Fruit fly (Drosophila melanogaster) whole organism, embryonic: ENCODE results near the gene CG2652.

Source experiments
- Antp ChIP-seq: fragments of 200-800 bp; sonication (Bioruptor generic); optimal IDR thresholded peaks from 3 replicates; lab custom pipeline; 2016; ENCODE audit warnings: missing biosample characterization, missing genetic modification characterization
- Bgb ChIP-seq: fragments of 200-800 bp; sonication (Bioruptor generic); IDR thresholded peaks from 2 replicates; pipeline ENCODE4 v1.3.6; 2022; ENCODE audit warnings: missing biosample characterization, missing genetic modification characterization; ENCODE audit not compliant: partially characterized antibody
- CG10147 ChIP-seq: fragments of 200-800 bp; sonication (Bioruptor generic); optimal IDR thresholded peaks from 2 replicates; lab custom pipeline; 2019; ENCODE audit warnings: missing biosample characterization, mild to moderate bottlenecking, missing genetic modification characterization, moderate library complexity
- CG10959 ChIP-seq: fragments of 200-800 bp; sonication (Bioruptor generic); IDR thresholded peaks from 2 replicates; pipeline ENCODE4 v1.3.6; 2022; ENCODE audit warnings: missing biosample characterization, missing genetic modification characterization
- CG11247 ChIP-seq: fragments of 200-800 bp; sonication (Bioruptor generic); IDR thresholded peaks from 2 replicates; pipeline ENCODE4 v1.3.6; 2022; ENCODE audit warnings: missing biosample characterization, missing genetic modification characterization
- CG14860 ChIP-seq: fragments of 200-800 bp; sonication (Bioruptor generic); IDR thresholded peaks from 3 replicates; pipeline ENCODE4 v1.3.6; 2022; ENCODE audit warnings: missing biosample characterization, missing genetic modification characterization; ENCODE audit not compliant: partially characterized antibody
- CG15514 ChIP-seq: fragments of 200-800 bp; sonication (Bioruptor generic); optimal IDR thresholded peaks from 3 replicates; lab custom pipeline; 2017; ENCODE audit warnings: missing biosample characterization, missing genetic modification characterization, mild to moderate bottlenecking, moderate library complexity, missing genetic modification reagents
- CG16813 ChIP-seq: fragments of 200-800 bp; sonication (Bioruptor generic); IDR thresholded peaks from 3 replicates; pipeline ENCODE4 v1.3.6; 2022; ENCODE audit warnings: missing biosample characterization, missing genetic modification characterization; ENCODE audit not compliant: partially characterized antibody
- CG16815 ChIP-seq: fragments of 200-800 bp; sonication (Bioruptor generic); optimal IDR thresholded peaks from 3 replicates; lab custom pipeline; 2017; ENCODE audit warnings: missing biosample characterization, mild to moderate bottlenecking, missing genetic modification characterization
- CG17802 ChIP-seq: fragments of 200-800 bp; sonication (Bioruptor generic); optimal IDR thresholded peaks from 2 replicates; lab custom pipeline; 2018; ENCODE audit warnings: missing biosample characterization, mild to moderate bottlenecking, missing genetic modification characterization, moderate library complexity
- CG2116 ChIP-seq: fragments of 200-800 bp; sonication (Bioruptor generic); optimal IDR thresholded peaks from 3 replicates; lab custom pipeline; 2018; ENCODE audit warnings: missing biosample characterization, mild to moderate bottlenecking, missing genetic modification characterization
- CG2199 ChIP-seq: fragments of 200-800 bp; sonication (Bioruptor generic); IDR thresholded peaks from 3 replicates; pipeline ENCODE4 v1.3.6; 2022; ENCODE audit warnings: missing biosample characterization, missing genetic modification characterization
- CG30431 ChIP-seq: fragments of 200-800 bp; sonication (Bioruptor generic); optimal IDR thresholded peaks from 2 replicates; lab custom pipeline; 2017; ENCODE audit warnings: missing biosample characterization, missing genetic modification characterization
- CG31388 ChIP-seq: fragments of 200-800 bp; sonication (Bioruptor generic); optimal IDR thresholded peaks from 2 replicates; lab custom pipeline; 2016; ENCODE audit warnings: missing biosample characterization, missing genetic modification characterization
- CG8290 ChIP-seq, 3 experiments: fragments of 200-800 bp; sonication (Bioruptor generic); optimal IDR thresholded peaks; 2 replicates each; lab custom pipeline; 2016 to 2019; ENCODE audit warnings: missing biosample characterization in 3 of 3, missing genetic modification characterization in 3 of 3, mild to moderate bottlenecking in 2 of 3, moderate library complexity in 1 of 3
- Ets65A ChIP-seq: fragments of 200-800 bp; sonication (Bioruptor generic); peaks from one replicate; lab custom pipeline; 2016; ENCODE audit warnings: missing biosample characterization, missing genetic modification characterization
- H2.0 ChIP-seq: fragments of 200-800 bp; sonication (Bioruptor generic); IDR thresholded peaks from 2 replicates; pipeline ENCODE4 v1.3.6; 2022; ENCODE audit warnings: missing biosample characterization, missing genetic modification characterization
- Med ChIP-seq: fragments of 200-800 bp; sonication (Bioruptor generic); peaks from one replicate; lab custom pipeline; 2016; ENCODE audit warnings: missing biosample characterization, missing genetic modification characterization, mild to moderate bottlenecking, inconsistent platforms, moderate library complexity
- Optix ChIP-seq: fragments of 200-800 bp; sonication (Bioruptor generic); IDR thresholded peaks from 3 replicates; pipeline ENCODE4 v1.3.6; 2022; ENCODE audit warnings: missing biosample characterization, missing genetic modification characterization
- Pdp1 ChIP-seq, 2 experiments: fragments of 200-800 bp; sonication (Bioruptor generic); optimal IDR thresholded peaks; 3 replicates each; lab custom pipeline; 2016; ENCODE audit warnings: missing biosample characterization in 2 of 2, missing genetic modification characterization in 2 of 2, mild to moderate bottlenecking in 1 of 2, moderate library complexity in 1 of 2
- ab ChIP-seq: fragments of 200-800 bp; sonication (Bioruptor generic); optimal IDR thresholded peaks from 2 replicates; lab custom pipeline; 2016; ENCODE audit warnings: missing biosample characterization, missing genetic modification characterization
- abd-A ChIP-seq: fragments of 200-800 bp; sonication (Bioruptor generic); optimal IDR thresholded peaks from 3 replicates; lab custom pipeline; 2019; ENCODE audit warnings: missing biosample characterization, mild to moderate bottlenecking, missing genetic modification characterization, moderate library complexity
- grn ChIP-seq: fragments of 200-800 bp; sonication (Bioruptor generic); optimal IDR thresholded peaks from 3 replicates; lab custom pipeline; 2017; ENCODE audit warnings: missing biosample characterization, missing genetic modification characterization
- hkb ChIP-seq, 2 experiments: fragments of 200-800 bp in 1 of 2; fragments of >200 bp in 1 of 2; sonication (Bioruptor generic) in 1 of 2; IDR thresholded peaks in 1 of 2; optimal IDR thresholded peaks in 1 of 2; 2 replicates each; pipeline versions ENCODE4 v1.3.6 to Lab custom; 2017 to 2022; ENCODE audit warnings: missing biosample characterization in 1 of 2, missing genetic modification characterization in 1 of 2
- jumu ChIP-seq: fragments of 200-800 bp; sonication (Bioruptor generic); optimal IDR thresholded peaks from 3 replicates; lab custom pipeline; 2016; ENCODE audit warnings: missing biosample characterization, missing genetic modification characterization
- klu ChIP-seq: fragments of 200-800 bp; sonication (Bioruptor generic); IDR thresholded peaks from 2 replicates; pipeline ENCODE4 v1.3.6; 2022; ENCODE audit warnings: missing biosample characterization, missing genetic modification characterization
- knrl ChIP-seq: fragments of 200-800 bp; sonication (Bioruptor generic); IDR thresholded peaks from 3 replicates; pipeline ENCODE4 v1.3.6; 2022; ENCODE audit warnings: missing biosample characterization, missing genetic modification characterization; ENCODE audit not compliant: partially characterized antibody
- oc ChIP-seq: fragments of 200-800 bp; sonication (Bioruptor generic); optimal IDR thresholded peaks from 2 replicates; lab custom pipeline; 2018; ENCODE audit warnings: missing biosample characterization, mild to moderate bottlenecking, missing genetic modification characterization, moderate library complexity
- pum ChIP-seq: fragments of 200-800 bp; sonication (Bioruptor generic); optimal IDR thresholded peaks from 2 replicates; lab custom pipeline; 2016; ENCODE audit warnings: missing biosample characterization, missing genetic modification characterization
- ro ChIP-seq: fragments of 200-800 bp; sonication (Bioruptor generic); IDR thresholded peaks from 2 replicates; pipeline ENCODE4 v1.3.6; 2022; ENCODE audit warnings: missing biosample characterization, missing genetic modification characterization
- slou ChIP-seq: fragments of 200-800 bp; sonication (Bioruptor generic); optimal IDR thresholded peaks from 3 replicates; lab custom pipeline; 2016; ENCODE audit warnings: missing biosample characterization, missing genetic modification characterization
- sob ChIP-seq: fragments of 200-800 bp; sonication (Bioruptor generic); IDR thresholded peaks from 2 replicates; pipeline ENCODE4 v1.3.6; 2022; ENCODE audit warnings: missing biosample characterization, missing genetic modification characterization
- tna ChIP-seq: fragments of 200-800 bp; sonication (Bioruptor generic); IDR thresholded peaks from 2 replicates; pipeline ENCODE4 v1.3.6; 2022; ENCODE audit warnings: missing biosample characterization, missing genetic modification characterization; ENCODE audit not compliant: partially characterized antibody

The CG2652 gene

DNA sequence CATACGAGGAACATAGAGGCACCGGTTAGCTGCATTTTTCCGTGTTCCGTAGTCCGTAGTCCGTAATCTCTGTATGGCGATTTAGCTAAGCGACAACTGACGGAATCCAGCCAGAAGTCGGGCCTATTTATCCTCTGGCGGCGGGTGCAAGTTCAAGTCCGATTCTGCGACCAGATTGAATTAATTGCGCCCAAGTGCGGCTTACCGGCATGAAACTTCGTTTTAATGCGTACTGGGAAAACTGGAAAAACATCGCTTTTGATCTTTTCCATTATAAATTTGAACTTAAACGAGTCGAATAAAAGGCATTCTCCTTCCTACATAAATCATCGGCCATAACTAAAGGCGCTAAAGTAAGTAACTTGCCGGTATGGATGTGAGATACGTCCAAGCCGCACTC, 11.1 kb upstream of the CG2652 start, which contains the start of gene dyw:
Gene dyw (minus strand): TSS at position 101 of the 400 bp plus-strand sequence.
- no peak for TF ChIP-seq CG16813 (GFP tag; lab: Robert Waterston, UW)
- TF ChIP-seq grn (GFP tag; lab: Kevin White, UChicago) = no peak
- no peak for TF ChIP-seq knrl
- TF ChIP-seq CG2116 (GFP tag; lab: Kevin White, UChicago) = no peak
- TF ChIP-seq ab (GFP tag; lab: Kevin White, UChicago) = no peak
- TF ChIP-seq sob = no peak
- no peak for TF ChIP-seq Optix (GFP tag; lab: Robert Waterston, UW)

- TF ChIP-seq knrl (no peak), pum (GFP tag; lab: Kevin White, UChicago) (no peak), abd-A (tag; lab: Kevin White, UChicago) (no peak), CG30431 (GFP tag; lab: Kevin White, UChicago) (no peak), Med (GFP tag; lab: Kevin White, UChicago) (peak; percentile 46), Antp (GFP tag; lab: Kevin White, UChicago) (no peak), Ets65A (GFP tag; lab: Kevin White, UChicago) (peak; percentile 14), CG15514 (GFP tag; lab: Kevin White, UChicago) (peak; percentile 95), CG2199 (GFP tag; lab: Robert Waterston, UW) (no peak)
- TF ChIP-seq, all 482 proteins: peak for 3
Observed at dm6 chrX:2690376-2690775, 7.6 kb upstream of the CG2652 start.

dm6 chrX:2686930-2687329, 4.2 kb upstream of the CG2652 start:
- TF ChIP-seq tna (GFP tag; lab: Robert Waterston, UW) (no peak), CG17802 (tag; lab: Kevin White, UChicago) (no peak), Pdp1 (GFP tag; optimal IDR thresholded peaks at IDR 0.05; lab: Kevin White, UChicago) (peak in 1 of 2 experiments; percentile 61)

- no peak for TF ChIP-seq slou (GFP tag; lab: Kevin White, UChicago)
- no peak for TF ChIP-seq CG31388 (GFP tag; lab: Kevin White, UChicago)
- TF ChIP-seq ro (GFP tag; lab: Robert Waterston, UW) = no peak
- TF ChIP-seq jumu (GFP tag; lab: Kevin White, UChicago) = no peak
- TF ChIP-seq CG14860 (GFP tag; lab: Robert Waterston, UW) = no peak
- TF ChIP-seq CG8290 (GFP tag; optimal IDR thresholded peaks at IDR 0.05; lab: Kevin White, UChicago) = no peak
- no peak for TF ChIP-seq CG8290 (tag; optimal IDR thresholded peaks at IDR 0.05; lab: Kevin White, UChicago)
- no peak for TF ChIP-seq hkb (optimal IDR thresholded peaks at IDR 0.05; lab: Kevin White, UChicago)
- no peak for TF ChIP-seq hkb (GFP tag; IDR thresholded peaks at IDR 0.05; lab: Robert Waterston, UW)
- no peak for TF ChIP-seq H2.0 (GFP tag; lab: Robert Waterston, UW)
- no peak for TF ChIP-seq Bgb (GFP tag; lab: Robert Waterston, UW)
- no peak for TF ChIP-seq CG16815 (GFP tag; lab: Kevin White, UChicago)
- TF ChIP-seq oc (tag; lab: Kevin White, UChicago) = no peak
- TF ChIP-seq CG11247 (GFP tag; lab: Robert Waterston, UW) = no peak
- no peak for TF ChIP-seq klu (GFP tag; lab: Robert Waterston, UW)
- TF ChIP-seq CG10959 (GFP tag; lab: Robert Waterston, UW) = no peak
- TF ChIP-seq CG10147 (GFP tag; lab: Kevin White, UChicago) = no peak
- TF ChIP-seq, all 482 proteins: peak for 0
Observed at dm6 chrX:2685580-2685979, 2.8 kb upstream of the CG2652 start, which contains the start of gene per. TSS of gene per (plus strand) at chrX:2685580.
